Fruit fly (Drosophila melanogaster): ENCODE data around the gene Rcc1.

The Rcc1 gene

DNA sequence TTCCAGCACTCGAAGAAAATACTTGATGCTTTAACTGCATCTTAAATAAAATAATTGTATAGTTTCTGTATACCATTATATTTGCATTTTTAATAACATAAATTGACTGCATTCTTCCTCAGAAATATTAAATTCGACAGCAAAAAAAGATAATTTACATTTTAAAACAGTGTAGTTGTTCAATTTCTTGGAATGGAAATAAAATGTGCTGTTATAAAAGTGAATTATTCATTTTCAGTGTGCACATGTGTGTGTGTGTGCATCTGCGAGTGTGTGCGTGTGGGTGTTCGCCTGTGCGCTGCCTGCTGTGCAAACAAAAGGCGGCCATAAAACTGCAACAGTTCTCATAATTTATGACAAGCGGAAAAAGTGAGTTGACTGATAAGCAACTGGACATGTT, 19.6 kb upstream of the Rcc1 start (continued):
- TF ChIP-seq CG14710 (tag; optimal IDR thresholded peaks at IDR 0.05), result peak; percentile 64
- TF ChIP-seq CG2120 (GFP tag; optimal IDR thresholded peaks at IDR 0.05), result no peak
- peak; percentile 54 for TF ChIP-seq fd96Cb (tag; optimal IDR thresholded peaks at IDR 0.05)
- peak; percentile 14 for TF ChIP-seq org-1 (GFP tag; optimal IDR thresholded peaks at IDR 0.05)
- peak; percentile 27 for TF ChIP-seq CG4820 (GFP tag; optimal IDR thresholded peaks at IDR 0.05)
- no peak for TF ChIP-seq chm (GFP tag; IDR thresholded peaks at IDR 0.05)
- TF ChIP-seq CG9727 (GFP tag; optimal IDR thresholded peaks at IDR 0.05), result peak; percentile 47
- TF ChIP-seq lilli (GFP tag; optimal IDR thresholded peaks at IDR 0.05), result no peak
- no peak for TF ChIP-seq CG8089 (GFP tag; optimal IDR thresholded peaks at IDR 0.05)
- no peak for TF ChIP-seq Rx (GFP tag; IDR thresholded peaks at IDR 0.05)
- TF ChIP-seq CG6175 (GFP tag; IDR thresholded peaks at IDR 0.05), result no peak
- TF ChIP-seq HLH3B (GFP tag; IDR thresholded peaks at IDR 0.05), result no peak
- no peak for TF ChIP-seq tgo (GFP tag; IDR thresholded peaks at IDR 0.05)
- peak; percentile 64 for TF ChIP-seq Blimp-1 (GFP tag; optimal IDR thresholded peaks at IDR 0.05)
- no peak for TF ChIP-seq Lhr (GFP tag; optimal IDR thresholded peaks at IDR 0.05)
- TF ChIP-seq vnd (GFP tag; IDR thresholded peaks at IDR 0.05; ENCODE audit: partially characterized antibody), result no peak
- TF ChIP-seq cas (GFP tag; IDR thresholded peaks at IDR 0.05), result no peak
- TF ChIP-seq CG11093 (GFP tag; IDR thresholded peaks at IDR 0.05), result no peak
- TF ChIP-seq Dip2 (GFP tag; IDR thresholded peaks at IDR 0.05), result no peak
- TF ChIP-seq CG12391 (tag; optimal IDR thresholded peaks at IDR 0.05), result peak; percentile 52
- no peak for TF ChIP-seq slp2 (GFP tag; optimal IDR thresholded peaks at IDR 0.05)
- no peak for TF ChIP-seq CG4617 (GFP tag; optimal IDR thresholded peaks at IDR 0.05; ENCODE audit: borderline replicate concordance)
- no peak for TF ChIP-seq Fer2 (tag; optimal IDR thresholded peaks at IDR 0.05)

DNA sequence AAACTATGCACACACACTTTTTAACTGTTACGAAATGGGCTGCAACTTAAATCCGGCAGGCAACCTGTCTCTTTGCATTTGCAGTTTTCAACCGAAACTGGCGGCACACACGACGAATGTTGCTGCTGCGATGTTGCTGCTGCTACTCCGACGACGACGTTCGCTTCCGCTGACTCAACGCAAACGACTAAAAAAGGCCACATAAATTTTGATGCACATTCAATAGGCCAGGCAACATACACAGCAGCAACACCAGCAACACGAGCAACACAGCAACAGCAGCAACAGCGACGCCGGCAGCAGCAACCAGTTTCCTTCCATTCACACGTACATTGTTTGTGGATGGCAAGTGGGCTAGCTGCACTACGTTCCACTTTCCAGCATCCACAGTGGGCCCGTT, 17.9 kb upstream of the Rcc1 start, which contains the start of gene Egfrap:
Egfrap (minus strand) TSS at position 192 of the 400 bp plus-strand sequence.
- TF ChIP-seq CG15514 (GFP tag; optimal IDR thresholded peaks at IDR 0.05), result no peak
- no peak for TF ChIP-seq CG13775 (GFP tag; optimal IDR thresholded peaks at IDR 0.05)
- TF ChIP-seq Doc3 (GFP tag; IDR thresholded peaks at IDR 0.05; ENCODE audit: partially characterized antibody), result no peak
- no peak for TF ChIP-seq klu (GFP tag; IDR thresholded peaks at IDR 0.05)
- no peak for TF ChIP-seq da (GFP tag; optimal IDR thresholded peaks at IDR 0.05)
- TF ChIP-seq br (optimal IDR thresholded peaks at IDR 0.05), result no peak
- TF ChIP-seq CG10267 (tag; optimal IDR thresholded peaks at IDR 0.05), result no peak
- TF ChIP-seq eyg (GFP tag; optimal IDR thresholded peaks at IDR 0.05), result no peak
- no peak for TF ChIP-seq kni (GFP tag; optimal IDR thresholded peaks at IDR 0.05)
- peak; percentile 57; the same call in 1 of the 3 replicates for TF ChIP-seq ci (GFP tag; IDR thresholded peaks at IDR 0.05)
- peak; percentile 49 for TF ChIP-seq CG5180 (GFP tag; optimal IDR thresholded peaks at IDR 0.05)
- no peak for TF ChIP-seq CG14050 (GFP tag; IDR thresholded peaks at IDR 0.05)
- TF ChIP-seq CG2199 (GFP tag; IDR thresholded peaks at IDR 0.05), result 0 out of 3 replicates have a peak, but pooled peaks have one; percentile 40
- TF ChIP-seq Fer2 (tag; optimal IDR thresholded peaks at IDR 0.05), result no peak
- no peak for TF ChIP-seq toy (GFP tag; IDR thresholded peaks at IDR 0.05)
- no peak for TF ChIP-seq Atf6 (GFP tag; IDR thresholded peaks at IDR 0.05)
- no peak for TF ChIP-seq CG4820 (GFP tag; optimal IDR thresholded peaks at IDR 0.05)
- TF ChIP-seq CG11456 (GFP tag; IDR thresholded peaks at IDR 0.05), result no peak
- TF ChIP-seq CG34224 (GFP tag; IDR thresholded peaks at IDR 0.05; ENCODE audit: partially characterized antibody), result 0 out of 3 replicates have a peak, but pooled peaks have one; percentile 8
- TF ChIP-seq CG42726 (GFP tag; IDR thresholded peaks at IDR 0.05; ENCODE audit: partially characterized antibody), result no peak
- peak; percentile 66 for TF ChIP-seq Jarid2 (GFP tag; optimal IDR thresholded peaks at IDR 0.05)
- no peak for TF ChIP-seq al (GFP tag; IDR thresholded peaks at IDR 0.05)
- TF ChIP-seq stwl (tag; optimal IDR thresholded peaks at IDR 0.05), result peak; percentile 20
- no peak for TF ChIP-seq Antp (GFP tag; optimal IDR thresholded peaks at IDR 0.05)
- TF ChIP-seq CG6175 (GFP tag; IDR thresholded peaks at IDR 0.05), result 0 out of 3 replicates have a peak, but pooled peaks have one; percentile 39
- TF ChIP-seq CG1647 (GFP tag; optimal IDR thresholded peaks at IDR 0.05), result no peak
- no peak for TF ChIP-seq CG17802 (tag; optimal IDR thresholded peaks at IDR 0.05)
- TF ChIP-seq Taf1 (GFP tag; IDR thresholded peaks at IDR 0.05), result no peak
- TF ChIP-seq CG31388 (GFP tag; optimal IDR thresholded peaks at IDR 0.05), result no peak
- TF ChIP-seq bowl (GFP tag; IDR thresholded peaks at IDR 0.05), result no peak
- TF ChIP-seq zen2 (GFP tag; IDR thresholded peaks at IDR 0.05; ENCODE audit: partially characterized antibody), result 0 out of 3 replicates have a peak, but pooled peaks have one; percentile 20

All from whole organism, embryonic.